Worm (Caenorhabditis elegans): ENCODE data around the gene K07E12.2.

DNA sequence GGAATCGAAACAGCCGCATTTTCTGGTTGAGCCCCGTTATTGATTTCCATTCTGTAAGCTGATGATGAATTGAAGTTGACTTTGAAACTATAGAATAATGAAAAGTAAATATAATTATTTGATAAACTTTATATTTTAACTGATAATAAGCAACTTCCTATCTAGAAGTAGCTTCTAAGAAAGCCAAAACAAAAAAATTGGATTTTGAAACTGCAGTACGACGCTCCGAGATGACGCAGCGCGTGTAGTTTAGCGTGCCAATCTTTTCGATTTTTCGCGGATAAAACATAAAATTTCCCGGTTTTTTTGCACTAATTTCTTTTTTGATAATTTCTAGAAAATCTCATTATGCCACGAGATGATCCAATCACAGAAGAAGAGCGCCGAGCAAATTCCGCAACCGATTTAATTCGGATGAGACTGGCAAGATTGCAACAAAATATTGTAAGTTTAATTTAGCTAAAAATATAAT is 14.8 kb upstream of the K07E12.2 start, which contains the start of the genes bath-41 and F37A4.2:
- TF ChIP-seq lin-13 (GFP tag; optimal IDR thresholded peaks at IDR 0.05) (no peak), unc-62 (GFP tag; optimal IDR thresholded peaks at IDR 0.05 in 1 of 2) (no peak), unc-62 (tag; optimal IDR thresholded peaks at IDR 0.05) (no peak), ces-1 (GFP tag; optimal IDR thresholded peaks at IDR 0.05) (no peak), nhr-28 (tag; optimal IDR thresholded peaks at IDR 0.05) (no peak), unc-130 (GFP tag; optimal IDR thresholded peaks at IDR 0.05) (no peak), tag-97 (GFP tag; IDR thresholded peaks at IDR 0.05) (no peak), lin-39 (tag; optimal IDR thresholded peaks at IDR 0.05) (no peak), fkh-10 (GFP tag; optimal IDR thresholded peaks at IDR 0.05) (no peak)

Data from whole organism, L4 larva.